Worm (Caenorhabditis elegans) whole organism, young adult: ENCODE results near the gene C48B4.3.

ENCODE experiments used
- B0261.1 ChIP-seq: sonication (generic microtip); optimal IDR thresholded peaks from 2 replicates; lab custom pipeline; 2016; ENCODE audit warnings: mild to moderate bottlenecking, missing genetic modification characterization, moderate library complexity, missing compliant biosample characterization
- B0336.3 ChIP-seq: fragments of 200-800 bp; sonication (Bioruptor generic); IDR thresholded peaks from 2 replicates; pipeline ENCODE4 v1.3.6; 2022; ENCODE audit warnings: missing genetic modification characterization, missing compliant biosample characterization
- C06A6.2 ChIP-seq: fragments of 200-800 bp; sonication (Bioruptor generic); conservative IDR thresholded peaks from 2 replicates; pipeline ENCODE4 v1.3.6; 2022; ENCODE audit warnings: missing genetic modification characterization, missing compliant biosample characterization
- C17E4.6 ChIP-seq: fragments of 200-800 bp; sonication (Bioruptor generic); IDR thresholded peaks from 2 replicates; pipeline ENCODE4 v1.3.6; 2022; ENCODE audit warnings: missing genetic modification reagents, missing genetic modification characterization, missing compliant biosample characterization
- D2030.7 ChIP-seq: fragments of 200-800 bp; sonication (Bioruptor generic); IDR thresholded peaks from 2 replicates; pipeline ENCODE4 v1.3.6; 2022; ENCODE audit warnings: missing genetic modification reagents, missing genetic modification characterization, missing compliant biosample characterization
- F22D6.2 ChIP-seq: sonication (generic microtip); optimal IDR thresholded peaks from 2 replicates; lab custom pipeline; 2016; ENCODE audit warnings: mild to moderate bottlenecking, missing genetic modification characterization, missing compliant biosample characterization
- F37B4.10 ChIP-seq: fragments of 200-800 bp; sonication (Bioruptor generic); IDR thresholded peaks from 2 replicates; pipeline ENCODE4 v1.3.6; 2022; ENCODE audit warnings: missing genetic modification characterization, missing compliant biosample characterization
- K11D2.4 ChIP-seq: fragments of 200-800 bp; sonication (Bioruptor generic); IDR thresholded peaks from 2 replicates; pipeline ENCODE4 v1.3.6; 2022; ENCODE audit warnings: missing genetic modification reagents, missing genetic modification characterization, missing compliant biosample characterization
- T26A5.8 ChIP-seq: sonication (generic microtip); optimal IDR thresholded peaks from 2 replicates; lab custom pipeline; 2016; ENCODE audit warnings: missing genetic modification characterization, missing compliant biosample characterization
- Y53F4B.3 ChIP-seq: fragments of 200-800 bp; sonication (Bioruptor generic); IDR thresholded peaks from 2 replicates; pipeline ENCODE4 v1.3.6; 2022; ENCODE audit warnings: missing genetic modification reagents, missing genetic modification characterization, missing compliant biosample characterization
- Y53G8AR.9 ChIP-seq: fragments of 200-800 bp; sonication (Bioruptor generic); conservative IDR thresholded peaks from 2 replicates; pipeline ENCODE4 v1.3.6; 2022; ENCODE audit warnings: missing genetic modification reagents, missing genetic modification characterization, missing compliant biosample characterization
- Y79H2A.3 ChIP-seq: fragments of 200-800 bp; sonication (Bioruptor generic); conservative IDR thresholded peaks from 2 replicates; pipeline ENCODE4 v1.3.6; 2022; ENCODE audit warnings: missing genetic modification reagents, missing genetic modification characterization, missing compliant biosample characterization
- ZK185.1 ChIP-seq: sonication (generic microtip); optimal IDR thresholded peaks from 2 replicates; lab custom pipeline; 2016; ENCODE audit warnings: mild to moderate bottlenecking, missing genetic modification characterization, missing compliant biosample characterization; ENCODE audit not compliant: poor library complexity, severe bottlenecking
- aptf-2 ChIP-seq: fragments of 200-800 bp; sonication (Bioruptor generic); conservative IDR thresholded peaks from 2 replicates; pipeline ENCODE4 v1.3.6; 2022; ENCODE audit warnings: missing genetic modification reagents, missing genetic modification characterization, missing compliant biosample characterization
- aptf-3 ChIP-seq: fragments of 200-800 bp; sonication (Bioruptor generic); IDR thresholded peaks from 2 replicates; pipeline ENCODE4 v1.3.6; 2022; ENCODE audit warnings: missing genetic modification characterization, missing compliant biosample characterization
- atf-7 ChIP-seq: sonication (generic microtip); optimal IDR thresholded peaks from 2 replicates; lab custom pipeline; 2017; ENCODE audit warnings: mild to moderate bottlenecking, missing genetic modification characterization, missing compliant biosample characterization
- attf-5 ChIP-seq: fragments of 200-800 bp; sonication (Bioruptor generic); optimal IDR thresholded peaks from 2 replicates; lab custom pipeline; 2018; ENCODE audit warnings: mild to moderate bottlenecking, missing genetic modification characterization, missing compliant biosample characterization
- attf-6 ChIP-seq: fragments of 200-800 bp; sonication (Bioruptor generic); IDR thresholded peaks from 2 replicates; pipeline ENCODE4 v1.3.6; 2022; ENCODE audit warnings: missing genetic modification reagents, missing genetic modification characterization, missing compliant biosample characterization
- cebp-1 ChIP-seq, 2 experiments: fragments of 200-800 bp in 1 of 2; sonication (Bioruptor generic) in 1 of 2; sonication (generic microtip) in 1 of 2; IDR thresholded peaks in 1 of 2; optimal IDR thresholded peaks in 1 of 2; 2 replicates each; pipeline versions ENCODE4 v1.3.6 to Lab custom; 2017 to 2022; ENCODE audit warnings: missing compliant biosample characterization in 2 of 2, missing genetic modification characterization in 2 of 2, mild to moderate bottlenecking in 1 of 2, missing genetic modification reagents in 1 of 2, moderate library complexity in 1 of 2
- cebp-2 ChIP-seq: fragments of 200-800 bp; sonication (Bioruptor generic); IDR thresholded peaks from 2 replicates; pipeline ENCODE4 v1.3.6; 2022; ENCODE audit warnings: missing genetic modification characterization, missing compliant biosample characterization
- ceh-91 ChIP-seq: fragments of 200-800 bp; sonication (Bioruptor generic); IDR thresholded peaks from 2 replicates; pipeline ENCODE4 v1.3.6; 2022; ENCODE audit warnings: missing genetic modification reagents, missing genetic modification characterization, missing compliant biosample characterization
- chd-7 ChIP-seq: sonication (generic microtip); optimal IDR thresholded peaks from 2 replicates; lab custom pipeline; 2016; ENCODE audit warnings: mild to moderate bottlenecking, missing genetic modification characterization, moderate library complexity, missing compliant biosample characterization
- efl-1 ChIP-seq: fragments of 150-350 bp; optimal IDR thresholded peaks from 2 replicates; lab custom pipeline; 2014; ENCODE audit warnings: missing biosample characterization, missing genetic modification reagents, missing genetic modification characterization
- egl-44 ChIP-seq: fragments of 200-800 bp; sonication (Bioruptor generic); IDR thresholded peaks from 2 replicates; pipeline ENCODE4 v1.3.6; 2022; ENCODE audit warnings: missing genetic modification reagents, missing genetic modification characterization, missing compliant biosample characterization
- ekl-4 ChIP-seq: fragments of 200-800 bp; sonication (Bioruptor generic); IDR thresholded peaks from 2 replicates; pipeline ENCODE4 v1.3.6; 2022; ENCODE audit warnings: missing genetic modification reagents, missing genetic modification characterization, missing compliant biosample characterization
- fkh-3 ChIP-seq: sonication (generic microtip); optimal IDR thresholded peaks from 2 replicates; lab custom pipeline; 2016; ENCODE audit warnings: mild to moderate bottlenecking, missing genetic modification characterization, missing compliant biosample characterization
- hlh-26 ChIP-seq: fragments of 200-800 bp; sonication (Bioruptor generic); conservative IDR thresholded peaks from 2 replicates; pipeline ENCODE4 v1.3.6; 2022; ENCODE audit warnings: missing genetic modification reagents, missing genetic modification characterization, missing compliant biosample characterization
- hmg-20 ChIP-seq: fragments of 200-800 bp; sonication (Bioruptor generic); IDR thresholded peaks from 2 replicates; pipeline ENCODE4 v1.3.6; 2022; ENCODE audit warnings: missing genetic modification reagents, missing genetic modification characterization, missing compliant biosample characterization
- hsf-1 ChIP-seq: fragments of 200-800 bp; sonication (Bioruptor generic); IDR thresholded peaks from 2 replicates; pipeline ENCODE4 v1.3.6; 2022; ENCODE audit warnings: missing genetic modification reagents, missing genetic modification characterization, missing compliant biosample characterization
- lag-1 ChIP-seq: fragments of 200-800 bp; sonication (Bioruptor generic); IDR thresholded peaks from 2 replicates; pipeline ENCODE4 v1.3.6; 2022; ENCODE audit warnings: missing genetic modification reagents, missing genetic modification characterization, missing compliant biosample characterization
- let-607 ChIP-seq, 2 experiments: fragments of 200-800 bp in 1 of 2; sonication (Bioruptor generic) in 1 of 2; sonication (generic microtip) in 1 of 2; optimal IDR thresholded peaks; 2 replicates each; lab custom pipeline; 2016 to 2018; ENCODE audit warnings: mild to moderate bottlenecking in 2 of 2, missing compliant biosample characterization in 2 of 2, missing genetic modification characterization in 2 of 2, moderate library complexity in 2 of 2, missing genotype in 1 of 2
- lin-26 ChIP-seq: fragments of 200-800 bp; sonication (Bioruptor generic); IDR thresholded peaks from 2 replicates; pipeline ENCODE4 v1.3.6; 2022; ENCODE audit warnings: missing genetic modification reagents, missing genetic modification characterization, missing compliant biosample characterization
- lin-35 ChIP-seq, 3 experiments: fragments of 150-350 bp in 2 of 3; sonication (generic microtip) in 1 of 3; optimal IDR thresholded peaks; 2 replicates each; lab custom pipeline; 2014 to 2018; ENCODE audit warnings: missing biosample characterization in 3 of 3, missing genetic modification characterization in 3 of 3, missing genetic modification reagents in 3 of 3
- lin-54 ChIP-seq: fragments of 200-800 bp; sonication (Bioruptor generic); optimal IDR thresholded peaks from 2 replicates; lab custom pipeline; 2018; ENCODE audit warnings: mild to moderate bottlenecking, missing genetic modification characterization, missing compliant biosample characterization
- madf-6 ChIP-seq: fragments of 200-800 bp; sonication (Bioruptor generic); IDR thresholded peaks from 2 replicates; pipeline ENCODE4 v1.3.6; 2022; ENCODE audit warnings: missing genetic modification reagents, missing genetic modification characterization, missing compliant biosample characterization
- mcd-1 ChIP-seq: fragments of 200-800 bp; sonication (Bioruptor generic); IDR thresholded peaks from 2 replicates; pipeline ENCODE4 v1.3.6; 2022; ENCODE audit warnings: missing genetic modification reagents, missing genetic modification characterization, missing compliant biosample characterization
- mel-28 ChIP-seq: sonication (generic microtip); optimal IDR thresholded peaks from 2 replicates; lab custom pipeline; 2016; ENCODE audit warnings: borderline replicate concordance, mild to moderate bottlenecking, missing genetic modification characterization, missing compliant biosample characterization
- nfya-1 ChIP-seq: sonication (generic microtip); optimal IDR thresholded peaks from 2 replicates; lab custom pipeline; 2017; ENCODE audit warnings: antibody characterized with exemption, missing compliant biosample characterization, missing genetic modification characterization, borderline replicate concordance; ENCODE audit not compliant: insufficient read depth
- nhr-120 ChIP-seq: fragments of 200-800 bp; sonication (Bioruptor generic); IDR thresholded peaks from 2 replicates; pipeline ENCODE4 v1.3.6; 2022; ENCODE audit warnings: missing genetic modification characterization, missing compliant biosample characterization
- nhr-179 ChIP-seq: sonication (generic microtip); optimal IDR thresholded peaks from 2 replicates; lab custom pipeline; 2016; ENCODE audit warnings: mild to moderate bottlenecking, missing genetic modification characterization, missing compliant biosample characterization
- pbrm-1 ChIP-seq: fragments of 200-800 bp; sonication (Bioruptor generic); IDR thresholded peaks from 2 replicates; pipeline ENCODE4 v1.3.6; 2022; ENCODE audit warnings: missing genetic modification reagents, missing genetic modification characterization, missing compliant biosample characterization
- repo-1 ChIP-seq: sonication (generic microtip); optimal IDR thresholded peaks from 2 replicates; lab custom pipeline; 2017; ENCODE audit warnings: mild to moderate bottlenecking, missing genetic modification characterization, missing compliant biosample characterization
- sptf-2 ChIP-seq: fragments of 200-800 bp; sonication (Bioruptor generic); optimal IDR thresholded peaks from 2 replicates; lab custom pipeline; 2018; ENCODE audit warnings: mild to moderate bottlenecking, missing genetic modification characterization, missing compliant biosample characterization
- tlf-1 ChIP-seq: fragments of 200-800 bp; sonication (Bioruptor generic); optimal IDR thresholded peaks from 2 replicates; lab custom pipeline; 2018; ENCODE audit warnings: mild to moderate bottlenecking, missing genetic modification characterization, missing compliant biosample characterization
- zim-3 ChIP-seq: sonication (generic microtip); optimal IDR thresholded peaks from 2 replicates; lab custom pipeline; 2017; ENCODE audit warnings: mild to moderate bottlenecking, missing genetic modification characterization, moderate library complexity, missing compliant biosample characterization
- ztf-22 ChIP-seq: fragments of 200-800 bp; sonication (Bioruptor generic); optimal IDR thresholded peaks from 2 replicates; lab custom pipeline; 2018; ENCODE audit warnings: mild to moderate bottlenecking, missing genetic modification characterization, moderate library complexity, missing compliant biosample characterization
- ztf-3 ChIP-seq: fragments of 200-800 bp; sonication (Bioruptor generic); optimal IDR thresholded peaks from 2 replicates; lab custom pipeline; 2018; ENCODE audit warnings: mild to moderate bottlenecking, missing genetic modification characterization, missing compliant biosample characterization
- ztf-6 ChIP-seq: fragments of 200-800 bp; sonication (Bioruptor generic); IDR thresholded peaks from 2 replicates; pipeline ENCODE4 v1.3.6; 2022; ENCODE audit warnings: missing genetic modification reagents, missing genetic modification characterization, missing compliant biosample characterization

C48B4.3 gene

DNA sequence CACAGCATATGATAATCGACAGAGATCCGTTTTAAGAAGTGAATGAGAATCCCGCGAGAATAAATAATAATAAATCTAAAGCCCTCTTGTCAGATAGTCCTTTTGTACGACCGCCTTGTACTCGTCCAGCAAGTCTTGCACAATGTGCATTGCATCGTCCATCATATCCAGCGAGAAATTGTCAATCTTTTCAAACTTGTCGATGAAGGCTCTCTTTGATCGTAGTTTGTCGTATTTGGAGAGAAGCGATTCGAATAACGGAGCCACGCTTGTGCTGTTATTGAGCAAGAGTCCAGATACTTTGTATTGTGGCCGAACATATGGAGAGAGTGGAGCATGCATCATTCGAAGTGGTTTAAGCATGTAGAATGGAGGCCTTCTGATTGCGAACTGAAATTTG lies 44.4 kb upstream of the C48B4.3 start:
- TF ChIP-seq nhr-120 (GFP tag; lab: Robert Waterston, UW), result no peak
- TF ChIP-seq sptf-2 (GFP tag; lab: Kevin White, UChicago), result no peak
- no peak for TF ChIP-seq tlf-1 (GFP tag; lab: Kevin White, UChicago)
- TF ChIP-seq lag-1 (GFP tag; lab: Robert Waterston, UW), result no peak
- no peak for TF ChIP-seq aptf-2 (GFP tag; lab: Robert Waterston, UW)
- no peak for TF ChIP-seq D2030.7 (GFP tag; lab: Robert Waterston, UW)
- no peak for TF ChIP-seq atf-7
- peak; percentile 36; the same call in 1 of the 2 replicates for TF ChIP-seq mcd-1 (GFP tag; lab: Robert Waterston, UW)
- TF ChIP-seq zim-3 (tag; lab: Kevin White, UChicago), result peak; percentile 50
- no peak for TF ChIP-seq ceh-91 (GFP tag; lab: Robert Waterston, UW)
- no peak for TF ChIP-seq hlh-26
- no peak for TF ChIP-seq repo-1 (tag; lab: Kevin White, UChicago)
- TF ChIP-seq ekl-4 (GFP tag; lab: Robert Waterston, UW), result 0 out of 2 replicates have a peak, but pooled peaks have one; percentile 50
- TF ChIP-seq pbrm-1 (GFP tag; lab: Robert Waterston, UW), result 0 out of 2 replicates have a peak, but pooled peaks have one; percentile 21
- TF ChIP-seq F37B4.10 (GFP tag; lab: Robert Waterston, UW), result no peak
- no peak for TF ChIP-seq F22D6.2 (tag; lab: Kevin White, UChicago)
- no peak for TF ChIP-seq cebp-1 (GFP tag; IDR thresholded peaks at IDR 0.05; lab: Robert Waterston, UW)
- TF ChIP-seq cebp-1 (tag; optimal IDR thresholded peaks at IDR 0.05; lab: Kevin White, UChicago), result peak; percentile 46
- TF ChIP-seq cebp-2, result no peak
- peak; percentile 6; the same call in 1 of the 2 replicates for TF ChIP-seq lin-26
- TF ChIP-seq madf-6, result no peak
- TF ChIP-seq egl-44 (GFP tag; lab: Robert Waterston, UW), result no peak
- no peak for TF ChIP-seq ztf-22 (GFP tag; lab: Kevin White, UChicago)
- 0 out of 2 replicates have a peak, but pooled peaks have one; percentile 15 for TF ChIP-seq K11D2.4 (GFP tag; lab: Robert Waterston, UW)
- TF ChIP-seq chd-7, result peak; percentile 37
- no peak for TF ChIP-seq Y53F4B.3 (GFP tag; lab: Robert Waterston, UW)
- no peak for TF ChIP-seq hmg-20
- no peak for TF ChIP-seq let-607 (tag; optimal IDR thresholded peaks at IDR 0.05; lab: Kevin White, UChicago)
- no peak for TF ChIP-seq attf-6 (GFP tag; lab: Robert Waterston, UW)
- TF ChIP-seq ztf-6, result no peak
- TF ChIP-seq aptf-3, result no peak
- no peak for TF ChIP-seq nhr-179 (tag; lab: Kevin White, UChicago)
- TF ChIP-seq hsf-1 (GFP tag; lab: Robert Waterston, UW), result peak; percentile 5; the same call in 1 of the 2 replicates
- TF ChIP-seq fkh-3 (tag; lab: Kevin White, UChicago), result no peak
- no peak for TF ChIP-seq efl-1
- peak; percentile 29 for TF ChIP-seq attf-5
- TF ChIP-seq lin-35 (GFP tag; optimal IDR thresholded peaks at IDR 0.05; lab: Kevin White, UChicago), result peak in 1 of 3 experiments; percentile 5
- no peak for TF ChIP-seq C06A6.2 (GFP tag; lab: Robert Waterston, UW)
- peak; percentile 32; the same call in 1 of the 2 replicates for TF ChIP-seq B0336.3 (GFP tag; lab: Robert Waterston, UW)
- no peak for TF ChIP-seq Y53G8AR.9
- TF ChIP-seq ztf-3, result no peak
- no peak for TF ChIP-seq C17E4.6 (GFP tag; lab: Robert Waterston, UW)
- no peak for TF ChIP-seq lin-54 (GFP tag; lab: Kevin White, UChicago)
- no peak for TF ChIP-seq T26A5.8 (tag; lab: Kevin White, UChicago)
- TF ChIP-seq nfya-1 (tag; lab: Kevin White, UChicago), result no peak
- no peak for TF ChIP-seq B0261.1 (tag; lab: Kevin White, UChicago)
- peak; percentile 57 for TF ChIP-seq ZK185.1 (tag; lab: Kevin White, UChicago)
- no peak for TF ChIP-seq mel-28
- no peak for TF ChIP-seq Y79H2A.3 (GFP tag; lab: Robert Waterston, UW)
